Fruit fly (Drosophila melanogaster): ENCODE data around the gene CG43074.

The CG43074 gene

DNA sequence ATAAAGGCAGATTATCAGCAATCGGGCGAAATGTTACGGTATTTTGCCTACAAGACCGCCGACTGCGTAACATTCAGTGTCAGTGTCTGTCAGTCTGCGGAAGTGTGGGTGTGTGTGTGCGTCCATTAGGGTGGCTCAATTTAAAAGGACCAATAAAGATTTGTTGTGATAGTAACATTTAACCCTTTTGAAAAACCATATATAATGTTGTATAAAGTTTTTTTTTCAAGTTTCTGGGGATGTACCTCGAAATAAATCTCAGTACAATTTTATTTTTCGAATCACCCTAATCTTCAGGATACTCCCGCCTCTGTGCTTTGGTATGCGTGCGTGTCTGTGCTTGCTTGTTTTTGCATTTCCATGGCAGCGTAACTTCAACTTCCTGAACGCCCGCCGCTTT lies 11.7 kb downstream of the CG43074 start (continued):
- TF ChIP-seq Lpt (GFP tag; optimal IDR thresholded peaks at IDR 0.05): no peak
- TF ChIP-seq spab (GFP tag; optimal IDR thresholded peaks at IDR 0.05): peak; percentile 58
- no peak for TF ChIP-seq OdsH (GFP tag; optimal IDR thresholded peaks at IDR 0.05)
- TF ChIP-seq Ets96B (tag; optimal IDR thresholded peaks at IDR 0.05): peak; percentile 65
- peak; percentile 42 for TF ChIP-seq Eip75B (GFP tag; optimal IDR thresholded peaks at IDR 0.05)
- TF ChIP-seq Met (GFP tag; optimal IDR thresholded peaks at IDR 0.05): peak; percentile 67
- TF ChIP-seq cyc (GFP tag; optimal IDR thresholded peaks at IDR 0.05): peak; percentile 17
- no peak for TF ChIP-seq Hr38 (GFP tag; optimal IDR thresholded peaks at IDR 0.05)

DNA sequence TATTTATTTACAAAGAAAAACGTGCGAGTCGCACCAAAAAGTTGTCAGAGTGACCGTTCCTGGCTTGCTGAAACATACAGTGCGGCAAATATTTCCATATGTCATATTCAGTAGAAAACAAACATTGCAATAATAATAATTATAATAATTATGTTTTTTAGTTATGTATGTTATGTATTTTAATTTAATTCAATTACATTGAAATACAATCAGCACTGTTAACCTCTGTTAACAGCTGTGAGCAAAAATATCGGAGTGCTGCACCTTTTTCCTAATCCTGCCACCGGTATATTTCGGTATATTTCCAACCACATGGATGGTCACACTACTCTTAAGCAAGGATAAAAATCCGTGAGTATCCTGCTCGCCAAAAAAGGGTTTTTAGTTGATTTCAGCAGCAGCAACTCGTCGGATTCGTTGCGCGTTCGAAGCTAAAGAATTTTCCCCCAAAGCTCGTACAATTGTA lies 12.4 kb downstream of the CG43074 start, which contains the start of the genes CG32267 and CG42324:
TSS of gene CG32267 (minus strand) at position 51 of the 466 bp plus-strand sequence.
TSS of gene CG42324 (plus strand) at position 385 of the 466 bp plus-strand sequence.
- peak; percentile 29 for TF ChIP-seq Eip78C (GFP tag)
- no peak for TF ChIP-seq net (GFP tag; optimal IDR thresholded peaks at IDR 0.05)
- TF ChIP-seq fkh (GFP tag; optimal IDR thresholded peaks at IDR 0.05): peak; percentile 28

DNA sequence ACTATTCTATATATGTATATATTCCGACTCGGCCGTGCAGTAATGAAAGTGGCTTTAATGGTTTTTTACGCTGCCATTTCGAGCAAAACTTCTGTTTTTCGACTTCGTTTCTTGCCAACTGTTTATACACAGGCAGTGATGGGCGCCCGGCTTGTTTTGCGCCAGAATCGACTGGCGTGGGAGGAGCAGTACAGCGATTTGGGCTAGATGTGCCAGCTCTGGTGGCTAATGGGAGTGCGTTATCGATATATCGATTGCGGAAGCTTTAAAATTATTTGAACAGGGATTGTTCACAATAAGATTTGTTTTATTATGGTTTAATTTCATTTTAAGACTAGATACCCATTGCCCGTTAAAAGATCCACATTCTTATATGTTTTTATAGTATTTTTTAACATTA lies 13.3 kb downstream of the CG43074 start, which contains the start of gene CG14971:
TSS of gene CG14971 (minus strand) at position 136 of the 400 bp plus-strand sequence.
- TF ChIP-seq CG4318 (GFP tag; optimal IDR thresholded peaks at IDR 0.05): no peak
- no peak for TF ChIP-seq dsx (GFP tag; optimal IDR thresholded peaks at IDR 0.05; ENCODE audit: poor library complexity, severe bottlenecking)
- no peak for TF ChIP-seq acj6 (GFP tag; optimal IDR thresholded peaks at IDR 0.05)
- no peak for TF ChIP-seq CG16779 (tag; optimal IDR thresholded peaks at IDR 0.05)
- peak; percentile 40 for TF ChIP-seq lz (GFP tag; optimal IDR thresholded peaks at IDR 0.05)
- TF ChIP-seq Ets21C (GFP tag; optimal IDR thresholded peaks at IDR 0.05): no peak
- peak; percentile 3 for TF ChIP-seq topi (GFP tag; optimal IDR thresholded peaks at IDR 0.05)
- no peak for TF ChIP-seq CG34406 (GFP tag; optimal IDR thresholded peaks at IDR 0.05)
- no peak for TF ChIP-seq CG32006 (GFP tag; optimal IDR thresholded peaks at IDR 0.05)
- no peak for TF ChIP-seq OdsH (GFP tag; optimal IDR thresholded peaks at IDR 0.05)
- no peak for TF ChIP-seq net (GFP tag; optimal IDR thresholded peaks at IDR 0.05)
- TF ChIP-seq ss (GFP tag; optimal IDR thresholded peaks at IDR 0.05): no peak
- peak; percentile 7 for TF ChIP-seq Sox102F (GFP tag; optimal IDR thresholded peaks at IDR 0.05)
- peak; percentile 41 for TF ChIP-seq esn (GFP tag; optimal IDR thresholded peaks at IDR 0.05)
- TF ChIP-seq CG11762 (GFP tag; optimal IDR thresholded peaks at IDR 0.05; ENCODE audit: insufficient read depth): no peak
- no peak for TF ChIP-seq Smox (GFP tag; optimal IDR thresholded peaks at IDR 0.05)
- TF ChIP-seq CG6854 (GFP tag; optimal IDR thresholded peaks at IDR 0.05): no peak
- peak; percentile 38 for TF ChIP-seq vri (GFP tag; optimal IDR thresholded peaks at IDR 0.05)
- TF ChIP-seq CG3919 (GFP tag; optimal IDR thresholded peaks at IDR 0.05): no peak
- no peak for TF ChIP-seq CG6792 (GFP tag; optimal IDR thresholded peaks at IDR 0.05)
- no peak for TF ChIP-seq pdm3 (GFP tag; optimal IDR thresholded peaks at IDR 0.05)
- TF ChIP-seq CG8319 (GFP tag; optimal IDR thresholded peaks at IDR 0.05): no peak
- no peak for TF ChIP-seq CG8119 (GFP tag; IDR thresholded peaks at IDR 0.05)
- no peak for TF ChIP-seq CG9139 (GFP tag; optimal IDR thresholded peaks at IDR 0.05)
- TF ChIP-seq CG31627 (GFP tag; optimal IDR thresholded peaks at IDR 0.05): peak; percentile 31
- no peak for TF ChIP-seq Sox15 (GFP tag; optimal IDR thresholded peaks at IDR 0.05)
- no peak for TF ChIP-seq CG6163 (GFP tag; IDR thresholded peaks at IDR 0.05)
- no peak for TF ChIP-seq CG6276 (GFP tag; optimal IDR thresholded peaks at IDR 0.05)
- TF ChIP-seq CG3032 (tag; optimal IDR thresholded peaks at IDR 0.05): peak; percentile 41
- peak; percentile 58 for TF ChIP-seq Sox14 (GFP tag; optimal IDR thresholded peaks at IDR 0.05)
- TF ChIP-seq cyc (GFP tag; optimal IDR thresholded peaks at IDR 0.05): peak; percentile 27
- TF ChIP-seq Ets96B (tag; optimal IDR thresholded peaks at IDR 0.05): no peak
- no peak for TF ChIP-seq salr (GFP tag; optimal IDR thresholded peaks at IDR 0.05)
- TF ChIP-seq CG10669 (GFP tag; optimal IDR thresholded peaks at IDR 0.05): no peak
- TF ChIP-seq fkh (GFP tag; optimal IDR thresholded peaks at IDR 0.05): peak; percentile 97
- TF ChIP-seq Eip78C (GFP tag): peak; percentile 60
- TF ChIP-seq CG1621 (tag; optimal IDR thresholded peaks at IDR 0.05): no peak
